Worm (Caenorhabditis elegans) whole organism, late embryonic: ENCODE results near the gene copz-1.

ENCODE experiments used
- C38D4.7 ChIP-seq: fragments of 200-800 bp; sonication (Bioruptor generic); optimal IDR thresholded peaks from 2 replicates; lab custom pipeline; 2018; ENCODE audit warnings: mild to moderate bottlenecking, missing genetic modification characterization, moderate library complexity, missing compliant biosample characterization
- F13H6.1 ChIP-seq: sonication (generic microtip); optimal IDR thresholded peaks from 2 replicates; lab custom pipeline; 2016; ENCODE audit warnings: missing genetic modification characterization, missing compliant biosample characterization
- Y22D7AL.16 ChIP-seq: sonication (generic microtip); optimal IDR thresholded peaks from 2 replicates; lab custom pipeline; 2016; ENCODE audit warnings: missing genetic modification characterization, missing compliant biosample characterization
- ceh-18 ChIP-seq: sonication (generic microtip); optimal IDR thresholded peaks from 2 replicates; lab custom pipeline; 2016; ENCODE audit warnings: missing genetic modification characterization, missing compliant biosample characterization
- ceh-2 ChIP-seq: sonication (generic microtip); optimal IDR thresholded peaks from 2 replicates; lab custom pipeline; 2016; ENCODE audit warnings: missing genotype, missing genetic modification characterization, missing compliant biosample characterization
- ceh-22 ChIP-seq: sonication (generic microtip); optimal IDR thresholded peaks from 2 replicates; lab custom pipeline; 2017; ENCODE audit warnings: missing biosample characterization, missing genetic modification characterization
- ceh-24 ChIP-seq: sonication (generic microtip); optimal IDR thresholded peaks from 2 replicates; lab custom pipeline; 2016; ENCODE audit warnings: mild to moderate bottlenecking, missing genetic modification characterization, missing compliant biosample characterization
- ceh-30 ChIP-seq: fragments of 150-350 bp; optimal IDR thresholded peaks from 2 replicates; lab custom pipeline; 2014; ENCODE audit warnings: missing biosample characterization, missing genetic modification characterization
- ceh-31 ChIP-seq: sonication (generic microtip); optimal IDR thresholded peaks from 2 replicates; lab custom pipeline; 2016; ENCODE audit warnings: missing genetic modification characterization, missing compliant biosample characterization
- ceh-45 ChIP-seq: fragments of 200-800 bp; sonication (Bioruptor generic); IDR thresholded peaks from 2 replicates; pipeline ENCODE4 v1.3.6; 2022; ENCODE audit warnings: missing genetic modification reagents, missing genetic modification characterization, missing compliant biosample characterization
- ceh-48 ChIP-seq: sonication (generic microtip); optimal IDR thresholded peaks from 2 replicates; lab custom pipeline; 2016; ENCODE audit warnings: missing genetic modification characterization, inconsistent platforms, missing compliant biosample characterization
- ceh-6 ChIP-seq: fragments of 200-800 bp; sonication (Bioruptor generic); optimal IDR thresholded peaks from 2 replicates; lab custom pipeline; 2018; ENCODE audit warnings: mild to moderate bottlenecking, missing genetic modification characterization, missing compliant biosample characterization
- dmd-4 ChIP-seq: sonication (generic microtip); optimal IDR thresholded peaks from 2 replicates; lab custom pipeline; 2016; ENCODE audit warnings: borderline replicate concordance, missing genetic modification characterization, missing compliant biosample characterization
- fax-1 ChIP-seq: sonication (generic microtip); optimal IDR thresholded peaks from 2 replicates; lab custom pipeline; 2016; ENCODE audit warnings: missing genotype, missing genetic modification characterization, missing compliant biosample characterization
- fkh-6 ChIP-seq: sonication (generic microtip); optimal IDR thresholded peaks from 2 replicates; lab custom pipeline; 2016; ENCODE audit warnings: missing genetic modification characterization, missing compliant biosample characterization
- gmeb-2 ChIP-seq: sonication (generic microtip); optimal IDR thresholded peaks from 2 replicates; lab custom pipeline; 2016; ENCODE audit warnings: missing genetic modification characterization, inconsistent platforms, missing compliant biosample characterization
- hlh-15 ChIP-seq: sonication (generic microtip); optimal IDR thresholded peaks from 2 replicates; lab custom pipeline; 2016; ENCODE audit warnings: missing genetic modification characterization, missing compliant biosample characterization
- hlh-30 ChIP-seq: sonication (generic microtip); optimal IDR thresholded peaks from 2 replicates; lab custom pipeline; 2017; ENCODE audit warnings: antibody characterized with exemption, missing genetic modification characterization, missing compliant biosample characterization; ENCODE audit not compliant: insufficient read depth
- hlh-6 ChIP-seq: sonication (generic microtip); optimal IDR thresholded peaks from 2 replicates; lab custom pipeline; 2016; ENCODE audit warnings: missing genotype, missing genetic modification characterization, missing compliant biosample characterization
- hlh-8 ChIP-seq: sonication (generic microtip); optimal IDR thresholded peaks from 2 replicates; lab custom pipeline; 2016; ENCODE audit warnings: missing genotype, missing genetic modification characterization, missing compliant biosample characterization
- lim-6 ChIP-seq: sonication (generic microtip); optimal IDR thresholded peaks from 2 replicates; lab custom pipeline; 2016; ENCODE audit warnings: missing genetic modification characterization, missing compliant biosample characterization
- lin-11 ChIP-seq: fragments of 200-800 bp; sonication (Bioruptor generic); optimal IDR thresholded peaks from 2 replicates; lab custom pipeline; 2018; ENCODE audit warnings: mild to moderate bottlenecking, missing genetic modification characterization, missing compliant biosample characterization
- mec-3 ChIP-seq: sonication (generic microtip); optimal IDR thresholded peaks from 2 replicates; lab custom pipeline; 2016; ENCODE audit warnings: borderline replicate concordance, missing genetic modification characterization, missing compliant biosample characterization
- nfya-1 ChIP-seq: sonication (generic microtip); optimal IDR thresholded peaks from 2 replicates; lab custom pipeline; 2017; ENCODE audit warnings: missing genetic modification characterization, mild to moderate bottlenecking, missing compliant biosample characterization, antibody characterized with exemption, moderate library complexity
- nhr-232 ChIP-seq: sonication (generic microtip); optimal IDR thresholded peaks from 2 replicates; lab custom pipeline; 2016; ENCODE audit warnings: missing genetic modification characterization, missing compliant biosample characterization
- npax-4 ChIP-seq: sonication (generic microtip); optimal IDR thresholded peaks from 2 replicates; lab custom pipeline; 2016; ENCODE audit warnings: missing genetic modification characterization, missing compliant biosample characterization
- pax-1 ChIP-seq: fragments of 150-350 bp; optimal IDR thresholded peaks from 2 replicates; lab custom pipeline; 2014; ENCODE audit warnings: missing biosample characterization, missing genetic modification characterization
- pha-2 ChIP-seq: sonication (generic microtip); optimal IDR thresholded peaks from 2 replicates; lab custom pipeline; 2017; ENCODE audit warnings: mild to moderate bottlenecking, missing genetic modification characterization, missing compliant biosample characterization
- pha-4 ChIP-seq: fragments of 150-350 bp; optimal IDR thresholded peaks from 2 replicates; lab custom pipeline; 2018; ENCODE audit warnings: missing biosample characterization, missing genetic modification reagents, missing genetic modification characterization
- pros-1 ChIP-seq: fragments of 150-350 bp; optimal IDR thresholded peaks from 2 replicates; lab custom pipeline; 2014; ENCODE audit warnings: missing biosample characterization, missing genetic modification reagents, missing genetic modification characterization
- ref-2 ChIP-seq: sonication (generic microtip); optimal IDR thresholded peaks from 2 replicates; lab custom pipeline; 2016; ENCODE audit warnings: missing genetic modification characterization, missing compliant biosample characterization
- rnt-1 ChIP-seq: sonication (generic microtip); optimal IDR thresholded peaks from 2 replicates; lab custom pipeline; 2016; ENCODE audit warnings: missing genetic modification characterization, missing compliant biosample characterization
- sox-4 ChIP-seq: sonication (generic microtip); optimal IDR thresholded peaks from 2 replicates; lab custom pipeline; 2017; ENCODE audit warnings: mild to moderate bottlenecking, missing genetic modification characterization, inconsistent platforms, missing compliant biosample characterization
- ttx-3 ChIP-seq: sonication (generic microtip); optimal IDR thresholded peaks from 2 replicates; lab custom pipeline; 2016; ENCODE audit warnings: missing genetic modification reagents, missing genetic modification characterization, missing compliant biosample characterization
- unc-3 ChIP-seq, 2 experiments: fragments of 200-800 bp in 1 of 2; sonication (Bioruptor generic) in 1 of 2; sonication (generic microtip) in 1 of 2; conservative IDR thresholded peaks in 1 of 2; optimal IDR thresholded peaks in 1 of 2; 2 replicates each; pipeline versions ENCODE4 v1.3.6 to Lab custom; 2016 to 2022; ENCODE audit warnings: missing compliant biosample characterization in 2 of 2, missing genetic modification characterization in 2 of 2, missing genetic modification reagents in 1 of 2
- unc-55 ChIP-seq: sonication (generic microtip); optimal IDR thresholded peaks from 2 replicates; lab custom pipeline; 2017; ENCODE audit warnings: missing biosample characterization, missing genetic modification reagents, missing genetic modification characterization

Gene copz-1

ce11 chrII:10847057-10847456, 25.6 kb upstream of the copz-1 start:
- no peak for TF ChIP-seq ceh-31 (tag; lab: Kevin White, UChicago)
- no peak for TF ChIP-seq npax-4 (tag; lab: Kevin White, UChicago)
- TF ChIP-seq nfya-1, result no peak
- TF ChIP-seq ceh-30 (tag; lab: Kevin White, UChicago), result no peak
- TF ChIP-seq lin-11, result no peak

DNA sequence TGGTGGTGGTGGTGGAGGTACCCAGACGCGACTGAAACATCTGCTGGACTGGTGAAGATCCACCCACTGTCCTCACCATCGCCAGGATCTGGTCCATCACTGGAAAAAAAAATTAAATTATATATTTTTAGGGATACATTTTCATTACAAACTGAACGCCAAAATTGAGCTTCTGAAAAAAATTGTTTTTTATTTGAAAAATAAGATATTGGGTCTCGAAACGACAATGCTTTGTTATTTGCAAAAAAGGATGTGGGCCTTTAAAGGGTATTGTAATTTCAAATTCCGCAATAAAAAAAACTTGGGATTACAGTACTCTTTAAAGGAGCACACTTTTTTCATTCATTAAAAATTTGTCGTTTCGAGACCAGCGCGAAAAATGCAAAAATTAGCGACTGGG, 22.8 kb upstream of the copz-1 start, which contains the start of gene M106.2:
Gene M106.2, minus strand, starts transcription at position 101 of the 400 bp plus-strand sequence.
- TF ChIP-seq nhr-232 (tag; lab: Kevin White, UChicago) (no peak), fax-1 (tag; lab: Kevin White, UChicago) (no peak), sox-4 (no peak), rnt-1 (no peak), mec-3 (tag; lab: Kevin White, UChicago) (no peak), F13H6.1 (tag; lab: Kevin White, UChicago) (no peak), ceh-30 (tag; lab: Kevin White, UChicago) (no peak), dmd-4 (no peak), ceh-24 (tag; lab: Kevin White, UChicago) (no peak), ceh-6 (GFP tag; lab: Kevin White, UChicago) (no peak), npax-4 (tag; lab: Kevin White, UChicago) (no peak), hlh-15 (tag; lab: Kevin White, UChicago) (no peak), lim-6 (tag; lab: Kevin White, UChicago) (no peak), pax-1 (tag; lab: Kevin White, UChicago) (no peak), fkh-6 (no peak), ref-2 (no peak), pha-2 (no peak), ceh-48 (tag; lab: Kevin White, UChicago) (no peak), ceh-22 (tag; lab: Kevin White, UChicago) (no peak)

- peak; percentile 68 for TF ChIP-seq hlh-30 (tag; lab: Kevin White, UChicago)
- peak; percentile 41 for TF ChIP-seq nfya-1
- no peak for TF ChIP-seq unc-3 (GFP tag; conservative IDR thresholded peaks at IDR 0.05; lab: Robert Waterston, UW)
- TF ChIP-seq unc-3 (tag; optimal IDR thresholded peaks at IDR 0.05; lab: Kevin White, UChicago), result no peak
- TF ChIP-seq unc-55, result peak; percentile 100
- peak; percentile 31 for TF ChIP-seq ref-2
- TF ChIP-seq Y22D7AL.16 (tag; lab: Kevin White, UChicago), result no peak
- peak; percentile 54 for TF ChIP-seq ceh-18 (tag; lab: Kevin White, UChicago)
- TF ChIP-seq gmeb-2 (tag; lab: Kevin White, UChicago), result no peak
These were observed 21.6 kb upstream of the copz-1 start for ce11 chrII:10851110-10851509.

ce11 chrII:10852880-10853279, 19.8 kb upstream of the copz-1 start:
- TF ChIP-seq pha-4 (tag; lab: Kevin White, UChicago) (no peak), ttx-3 (tag; lab: Kevin White, UChicago) (no peak), nhr-232 (tag; lab: Kevin White, UChicago) (no peak)

DNA sequence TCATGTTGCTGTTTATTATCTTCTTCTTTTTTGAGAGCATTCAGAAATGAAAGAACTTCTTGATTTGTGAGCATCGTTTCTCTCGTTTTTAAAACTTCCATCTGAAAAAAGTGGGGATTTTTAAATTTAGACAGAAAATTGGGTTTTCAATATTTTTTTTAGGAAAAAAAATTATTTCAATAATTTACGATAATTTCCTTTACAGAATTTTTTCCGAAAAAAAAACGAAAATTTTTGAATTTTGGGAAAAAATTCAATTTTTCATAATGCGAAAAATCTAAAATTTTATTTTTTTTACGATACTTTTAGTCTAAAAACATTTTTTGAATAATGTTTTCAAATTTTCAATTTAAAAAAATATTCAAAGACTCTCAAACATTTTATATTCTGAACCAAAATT, 15.6 kb upstream of the copz-1 start, which contains the start of gene M106.7:
Gene M106.7, minus strand, starts transcription at position 101 of the 400 bp plus-strand sequence.
- TF ChIP-seq gmeb-2 (tag; lab: Kevin White, UChicago) (no peak), ceh-45 (GFP tag; lab: Robert Waterston, UW) (no peak), C38D4.7 (GFP tag; lab: Kevin White, UChicago) (no peak), hlh-8 (no peak), pros-1 (no peak), ceh-2 (no peak), hlh-6 (no peak)
- TF ChIP-seq, all 69 proteins: peak for 0
